Fruit fly (Drosophila melanogaster) whole organism, embryonic: ENCODE results near the gene Pk34A.

Source experiments
- Adf1 ChIP-seq: fragments of 200-800 bp; sonication (Bioruptor generic); IDR thresholded peaks from 2 replicates; pipeline ENCODE4 v1.3.6; 2022; ENCODE audit warnings: missing biosample characterization, missing genetic modification characterization
- Atf6 ChIP-seq: fragments of 200-800 bp; sonication (Bioruptor generic); IDR thresholded peaks from 2 replicates; pipeline ENCODE4 v1.3.6; 2022; ENCODE audit warnings: missing biosample characterization, missing genetic modification characterization
- Awh ChIP-seq: fragments of 200-800 bp; sonication (Bioruptor generic); IDR thresholded peaks from 2 replicates; pipeline ENCODE4, ENCODE4 v1.3.6; 2022; ENCODE audit warnings: missing biosample characterization, missing genetic modification characterization
- BtbVII ChIP-seq: fragments of 200-800 bp; sonication (Bioruptor generic); optimal IDR thresholded peaks from 3 replicates; lab custom pipeline; 2017; ENCODE audit warnings: missing biosample characterization, mild to moderate bottlenecking, missing genetic modification characterization
- CG10543 ChIP-seq: fragments of 200-800 bp; sonication (Bioruptor generic); optimal IDR thresholded peaks from 3 replicates; lab custom pipeline; 2017; ENCODE audit warnings: missing biosample characterization, mild to moderate bottlenecking, missing genetic modification characterization, moderate library complexity
- CG11085 ChIP-seq: fragments of 200-800 bp; sonication (Bioruptor generic); IDR thresholded peaks from 2 replicates; pipeline ENCODE4 v1.3.6; 2022; ENCODE audit warnings: missing biosample characterization, missing genetic modification characterization
- CG1233 ChIP-seq: fragments of 200-800 bp; sonication (Bioruptor generic); optimal IDR thresholded peaks from 4 replicates; lab custom pipeline; 2018; ENCODE audit warnings: missing biosample characterization, mild to moderate bottlenecking, missing genetic modification characterization
- CG13296 ChIP-seq: fragments of 200-800 bp; sonication (Bioruptor generic); optimal IDR thresholded peaks from 3 replicates; lab custom pipeline; 2018; ENCODE audit warnings: missing biosample characterization, mild to moderate bottlenecking, missing genetic modification characterization
- CG13894 ChIP-seq: fragments of 200-800 bp; sonication (Bioruptor generic); optimal IDR thresholded peaks from 3 replicates; lab custom pipeline; 2018; ENCODE audit warnings: missing biosample characterization, mild to moderate bottlenecking, missing genetic modification characterization, moderate library complexity
- CG17568 ChIP-seq: fragments of 200-800 bp; sonication (Bioruptor generic); optimal IDR thresholded peaks from 2 replicates; lab custom pipeline; 2018; ENCODE audit warnings: missing biosample characterization, mild to moderate bottlenecking, missing genetic modification characterization, moderate library complexity
- CG18599 ChIP-seq: fragments of 200-800 bp; sonication (Bioruptor generic); optimal IDR thresholded peaks from 3 replicates; lab custom pipeline; 2017; ENCODE audit warnings: missing biosample characterization, missing genetic modification characterization, mild to moderate bottlenecking, moderate library complexity, missing genetic modification reagents
- CG2678 ChIP-seq: fragments of 200-800 bp; sonication (Bioruptor generic); optimal IDR thresholded peaks from 3 replicates; lab custom pipeline; 2019; ENCODE audit warnings: missing biosample characterization, mild to moderate bottlenecking, missing genetic modification characterization, moderate library complexity
- CG34376 ChIP-seq: fragments of 200-800 bp; sonication (Bioruptor generic); optimal IDR thresholded peaks from 2 replicates; lab custom pipeline; 2018; ENCODE audit warnings: missing biosample characterization, mild to moderate bottlenecking, missing genetic modification characterization
- CG4328 ChIP-seq: fragments of 200-800 bp; sonication (Bioruptor generic); optimal IDR thresholded peaks from 3 replicates; lab custom pipeline; 2017; ENCODE audit warnings: missing biosample characterization, missing genetic modification reagents, missing genetic modification characterization
- CG4424 ChIP-seq: fragments of 200-800 bp; sonication (Bioruptor generic); optimal IDR thresholded peaks from 3 replicates; lab custom pipeline; 2016; ENCODE audit warnings: missing biosample characterization, missing genetic modification characterization
- CG6683 ChIP-seq: fragments of 200-800 bp; sonication (Bioruptor generic); optimal IDR thresholded peaks from 2 replicates; lab custom pipeline; 2017; ENCODE audit warnings: missing biosample characterization, mild to moderate bottlenecking, missing genetic modification characterization, missing genetic modification reagents
- CG7786 ChIP-seq: fragments of 200-800 bp; sonication (Bioruptor generic); optimal IDR thresholded peaks from 2 replicates; lab custom pipeline; 2016; ENCODE audit warnings: missing biosample characterization, missing genetic modification characterization
- CG7987 ChIP-seq: fragments of 200-800 bp; sonication (Bioruptor generic); optimal IDR thresholded peaks from 2 replicates; lab custom pipeline; 2018; ENCODE audit warnings: missing biosample characterization, mild to moderate bottlenecking, missing genetic modification characterization, moderate library complexity
- CG8290 ChIP-seq, 3 experiments: fragments of 200-800 bp; sonication (Bioruptor generic); optimal IDR thresholded peaks; 2 replicates each; lab custom pipeline; 2016 to 2019; ENCODE audit warnings: missing biosample characterization in 3 of 3, missing genetic modification characterization in 3 of 3, mild to moderate bottlenecking in 2 of 3, moderate library complexity in 1 of 3
- CG9609 ChIP-seq: fragments of 200-800 bp; sonication (Bioruptor generic); optimal IDR thresholded peaks from 3 replicates; lab custom pipeline; 2016; ENCODE audit warnings: missing biosample characterization, missing genetic modification characterization
- CG9797 ChIP-seq: fragments of 200-800 bp; sonication (Bioruptor generic); optimal IDR thresholded peaks from 3 replicates; lab custom pipeline; 2018; ENCODE audit warnings: missing biosample characterization, mild to moderate bottlenecking, missing genetic modification characterization
- CrebB ChIP-seq: fragments of 200-800 bp; sonication (Bioruptor generic); optimal IDR thresholded peaks from 3 replicates; lab custom pipeline; 2018; ENCODE audit warnings: missing biosample characterization, mild to moderate bottlenecking, missing genetic modification characterization
- Fer1 ChIP-seq: fragments of 200-800 bp; sonication (Bioruptor generic); optimal IDR thresholded peaks from 2 replicates; lab custom pipeline; 2017; ENCODE audit warnings: missing biosample characterization, mild to moderate bottlenecking, missing genetic modification characterization
- Hey ChIP-seq: fragments of 200-800 bp; sonication (Bioruptor generic); optimal IDR thresholded peaks from 3 replicates; lab custom pipeline; 2018; ENCODE audit warnings: missing biosample characterization, mild to moderate bottlenecking, missing genetic modification characterization
- HmgZ ChIP-seq: fragments of 200-800 bp; sonication (Bioruptor generic); optimal IDR thresholded peaks from 2 replicates; lab custom pipeline; 2018; ENCODE audit warnings: missing biosample characterization, mild to moderate bottlenecking, missing genetic modification characterization
- Hmr ChIP-seq: fragments of 200-800 bp; sonication (Bioruptor generic); optimal IDR thresholded peaks from 3 replicates; lab custom pipeline; 2017; ENCODE audit warnings: mild to moderate bottlenecking, missing biosample characterization, missing genetic modification reagents, missing genetic modification characterization
- Med ChIP-seq: fragments of 200-800 bp; sonication (Bioruptor generic); peaks from one replicate; lab custom pipeline; 2016; ENCODE audit warnings: missing biosample characterization, missing genetic modification characterization, mild to moderate bottlenecking, inconsistent platforms, moderate library complexity
- Meics ChIP-seq: fragments of 200-800 bp; sonication (Bioruptor generic); optimal IDR thresholded peaks from 2 replicates; lab custom pipeline; 2017; ENCODE audit warnings: missing biosample characterization, mild to moderate bottlenecking, missing genetic modification characterization
- NK7.1 ChIP-seq: fragments of 200-800 bp; sonication (Bioruptor generic); optimal IDR thresholded peaks from 3 replicates; lab custom pipeline; 2016; ENCODE audit warnings: missing biosample characterization, missing genetic modification characterization
- Pdp1 ChIP-seq, 2 experiments: fragments of 200-800 bp; sonication (Bioruptor generic); optimal IDR thresholded peaks; 3 replicates each; lab custom pipeline; 2016; ENCODE audit warnings: missing biosample characterization in 2 of 2, missing genetic modification characterization in 2 of 2, mild to moderate bottlenecking in 1 of 2, moderate library complexity in 1 of 2
- Rfx ChIP-seq: fragments of 200-800 bp; sonication (Bioruptor generic); IDR thresholded peaks from 2 replicates; pipeline ENCODE4 v1.3.6; 2022; ENCODE audit warnings: missing biosample characterization, missing genetic modification characterization
- cas ChIP-seq: fragments of 200-800 bp; sonication (Bioruptor generic); IDR thresholded peaks from 2 replicates; pipeline ENCODE4 v1.3.6; 2022; ENCODE audit warnings: missing biosample characterization, missing genetic modification characterization
- chinmo ChIP-seq: fragments of 200-800 bp; sonication (Bioruptor generic); IDR thresholded peaks from 4 replicates; pipeline ENCODE4 v1.3.6; 2022; ENCODE audit warnings: missing biosample characterization, missing genetic modification characterization; ENCODE audit not compliant: partially characterized antibody
- crol ChIP-seq: fragments of 200-800 bp; sonication (Bioruptor generic); IDR thresholded peaks from 2 replicates; pipeline ENCODE4 v1.3.6; 2022; ENCODE audit warnings: missing biosample characterization, missing genetic modification characterization
- cwo ChIP-seq: fragments of 200-800 bp; sonication (Bioruptor generic); optimal IDR thresholded peaks from 3 replicates; lab custom pipeline; 2017; ENCODE audit warnings: missing biosample characterization, missing genetic modification characterization, mild to moderate bottlenecking, moderate library complexity, missing genetic modification reagents
- exex ChIP-seq: fragments of 200-800 bp; sonication (Bioruptor generic); optimal IDR thresholded peaks from 4 replicates; lab custom pipeline; 2018; ENCODE audit warnings: missing biosample characterization, mild to moderate bottlenecking, missing genetic modification characterization, moderate library complexity
- ftz-f1 ChIP-seq: fragments of 200-800 bp; sonication (Bioruptor generic); optimal IDR thresholded peaks from 2 replicates; lab custom pipeline; 2016; ENCODE audit warnings: missing biosample characterization, missing genetic modification characterization
- grn ChIP-seq: fragments of 200-800 bp; sonication (Bioruptor generic); optimal IDR thresholded peaks from 3 replicates; lab custom pipeline; 2017; ENCODE audit warnings: missing biosample characterization, missing genetic modification characterization
- lilli ChIP-seq: fragments of 200-800 bp; sonication (Bioruptor generic); optimal IDR thresholded peaks from 3 replicates; lab custom pipeline; 2016; ENCODE audit warnings: missing biosample characterization, missing genetic modification characterization
- mirr ChIP-seq: fragments of 200-800 bp; sonication (Bioruptor generic); optimal IDR thresholded peaks from 3 replicates; lab custom pipeline; 2018; ENCODE audit warnings: missing biosample characterization, mild to moderate bottlenecking, missing genetic modification characterization
- nom ChIP-seq: fragments of 200-800 bp; sonication (Bioruptor generic); optimal IDR thresholded peaks from 2 replicates; lab custom pipeline; 2017; ENCODE audit warnings: missing biosample characterization, missing genetic modification characterization, mild to moderate bottlenecking, moderate library complexity, missing genetic modification reagents
- pb ChIP-seq: fragments of 200-800 bp; sonication (Bioruptor generic); optimal IDR thresholded peaks from 3 replicates; lab custom pipeline; 2016; ENCODE audit warnings: missing biosample characterization, missing genetic modification characterization
- peb ChIP-seq: fragments of 200-800 bp; sonication (Bioruptor generic); IDR thresholded peaks from 2 replicates; pipeline ENCODE4 v1.3.6; 2022; ENCODE audit warnings: missing biosample characterization, missing genetic modification characterization
- pfk ChIP-seq: fragments of 200-800 bp; sonication (Bioruptor generic); optimal IDR thresholded peaks from 2 replicates; lab custom pipeline; 2018; ENCODE audit warnings: missing biosample characterization, mild to moderate bottlenecking, missing genetic modification characterization, moderate library complexity
- run ChIP-seq: fragments of 200-800 bp; sonication (Bioruptor generic); optimal IDR thresholded peaks from 3 replicates; lab custom pipeline; 2018; ENCODE audit warnings: missing biosample characterization, mild to moderate bottlenecking, missing genetic modification characterization
- sd ChIP-seq: fragments of 200-800 bp; sonication (Bioruptor generic); optimal IDR thresholded peaks from 3 replicates; lab custom pipeline; 2018; ENCODE audit warnings: missing biosample characterization, mild to moderate bottlenecking, missing genetic modification characterization, moderate library complexity
- sens ChIP-seq: fragments of 200-800 bp; sonication (Bioruptor generic); peaks from one replicate; lab custom pipeline; 2016; ENCODE audit warnings: missing biosample characterization, missing genetic modification characterization
- sug ChIP-seq: fragments of 200-800 bp; optimal IDR thresholded peaks from 2 replicates; lab custom pipeline; 2019; ENCODE audit warnings: missing biosample characterization, mild to moderate bottlenecking, missing genetic modification characterization, moderate library complexity

Gene Pk34A

dm6 chr2L:13206077-13206668 is 47.6 kb downstream of the Pk34A start:
- TF ChIP-seq sd (tag; lab: Kevin White, UChicago) (peak; percentile 81), sens (peak; percentile 63), run (tag; lab: Kevin White, UChicago) (no peak), mirr (GFP tag; lab: Kevin White, UChicago) (peak; percentile 23), lilli (GFP tag; lab: Kevin White, UChicago) (peak; percentile 18), pfk (GFP tag; lab: Kevin White, UChicago) (peak; percentile 55), nom (peak; percentile 55), CG34376 (GFP tag; lab: Kevin White, UChicago) (peak; percentile 96), sug (tag; lab: Kevin White, UChicago) (peak; percentile 98), Fer1 (GFP tag; lab: Kevin White, UChicago) (peak; percentile 31), crol (GFP tag; lab: Robert Waterston, UW) (peak; percentile 34; the same call in 1 of the 2 replicates), grn (GFP tag; lab: Kevin White, UChicago) (peak; percentile 62), Adf1 (peak; percentile 69; the same call in 1 of the 2 replicates), CG9797 (no peak), exex (tag; lab: Kevin White, UChicago) (peak; percentile 55), CG7786 (GFP tag; lab: Kevin White, UChicago) (peak; percentile 29), CG13894 (tag; lab: Kevin White, UChicago) (peak; percentile 37), Med (GFP tag; lab: Kevin White, UChicago) (peak; percentile 37), CG7987 (GFP tag; lab: Kevin White, UChicago) (peak; percentile 37), BtbVII (peak; percentile 28), CG10543 (GFP tag; lab: Kevin White, UChicago) (peak; percentile 95), cwo (GFP tag; lab: Kevin White, UChicago) (peak; percentile 93), HmgZ (tag; lab: Kevin White, UChicago) (peak; percentile 50), CG9609 (GFP tag; lab: Kevin White, UChicago) (no peak), NK7.1 (GFP tag; lab: Kevin White, UChicago) (no peak), Hey (peak; percentile 61), CG4328 (GFP tag; lab: Kevin White, UChicago) (peak; percentile 21), Pdp1 (GFP tag; optimal IDR thresholded peaks at IDR 0.05; lab: Kevin White, UChicago) (peak in 1 of 2 experiments; percentile 78), Rfx (GFP tag; lab: Robert Waterston, UW) (0 out of 2 replicates have a peak, but pooled peaks have one; percentile 23), peb (GFP tag; lab: Robert Waterston, UW) (no peak), CG2678 (tag; lab: Kevin White, UChicago) (peak; percentile 30), CG13296 (peak; percentile 37), CG18599 (GFP tag; lab: Kevin White, UChicago) (peak; percentile 9), CG1233 (GFP tag; lab: Kevin White, UChicago) (peak; percentile 32), CG8290 (GFP tag; optimal IDR thresholded peaks at IDR 0.05; lab: Kevin White, UChicago) (no peak), CG8290 (tag; optimal IDR thresholded peaks at IDR 0.05; lab: Kevin White, UChicago) (peak in 1 of 2 experiments; percentile 37), Atf6 (GFP tag; lab: Robert Waterston, UW) (0 out of 2 replicates have a peak, but pooled peaks have one; percentile 22), CG17568 (no peak), CrebB (tag; lab: Kevin White, UChicago) (peak; percentile 13), pb (GFP tag; lab: Kevin White, UChicago) (no peak), cas (GFP tag; lab: Robert Waterston, UW) (no peak), Meics (peak; percentile 32), Hmr (GFP tag; lab: Kevin White, UChicago) (peak; percentile 23), ftz-f1 (GFP tag; lab: Kevin White, UChicago) (peak; percentile 19), chinmo (GFP tag; lab: Robert Waterston, UW) (0 out of 4 replicates have a peak, but pooled peaks have one; percentile 71), CG11085 (no peak), CG4424 (GFP tag; lab: Kevin White, UChicago) (no peak), CG6683 (GFP tag; lab: Kevin White, UChicago) (peak; percentile 26), Awh (0 out of 2 replicates have a peak, but pooled peaks have one; percentile 5)
